Worm (Caenorhabditis elegans): Measurements from ENCODE around the gene Y116A8C.43.

- TF ChIP-seq lsy-2 (tag; optimal IDR thresholded peaks at IDR 0.05) (no peak), dsc-1 (tag; optimal IDR thresholded peaks at IDR 0.05) (no peak), lin-39 (tag; optimal IDR thresholded peaks at IDR 0.05) (no peak)
These were observed 22.2 kb downstream of the Y116A8C.43 start, which contains the start of gene sfa-1 for ce11 chrIV:17110882-17111281.

All from whole organism, L1 larva.